Worm (Caenorhabditis elegans) whole organism, early embryonic: ENCODE data around the gene Y53G8AL.1.

Experiments used
- ama-1 ChIP-seq: fragments of 150-350 bp; optimal IDR thresholded peaks from 2 replicates; lab custom pipeline; 2014
- flt-1 ChIP-seq: fragments of 200-800 bp; sonication (Bioruptor generic); IDR thresholded peaks from 2 replicates; pipeline ENCODE4 v1.3.6; 2022; ENCODE audit warnings: missing genetic modification characterization, missing compliant biosample characterization
- hnd-1 ChIP-seq: sonication (generic microtip); optimal IDR thresholded peaks from 2 replicates; lab custom pipeline; 2016; ENCODE audit warnings: missing genetic modification characterization, missing compliant biosample characterization
- pes-1 ChIP-seq: fragments of 200-800 bp; sonication (Bioruptor generic); IDR thresholded peaks from 2 replicates; pipeline ENCODE4 v1.3.6; 2022; ENCODE audit warnings: missing genetic modification reagents, missing genetic modification characterization, missing compliant biosample characterization
- tbx-11 ChIP-seq: fragments of 200-800 bp; sonication (Bioruptor generic); IDR thresholded peaks from 2 replicates; pipeline ENCODE4 v1.3.6; 2022; ENCODE audit warnings: missing genetic modification characterization, missing compliant biosample characterization

DNA sequence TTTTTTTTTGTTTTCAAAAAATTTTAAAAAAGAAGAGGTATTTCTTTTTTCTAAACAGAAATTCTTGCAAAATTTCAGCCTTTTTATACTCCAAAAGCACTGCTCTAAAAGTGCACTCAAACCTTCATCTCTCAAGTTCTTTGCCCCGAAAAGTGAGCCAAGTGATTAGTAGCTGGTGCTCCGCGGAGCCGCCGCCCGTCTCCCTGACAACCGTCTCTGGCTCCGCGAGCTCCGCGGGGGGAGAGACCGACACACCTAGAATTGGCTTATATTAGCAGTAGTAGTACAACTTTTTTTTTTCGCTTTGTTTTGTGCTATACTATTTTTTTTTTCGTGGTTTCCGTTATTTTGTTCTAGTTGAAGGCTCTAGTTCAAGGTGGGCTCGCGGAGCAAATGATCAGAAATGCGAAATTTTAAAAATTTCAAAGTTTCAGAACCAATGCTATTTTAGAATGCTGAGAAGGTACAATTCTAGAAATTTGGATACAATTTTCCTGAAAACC is at the start of gene Y53G8AL.1:
- TF ChIP-seq ama-1 (lab: Kevin White, UChicago) (no peak), tbx-11 (GFP tag; lab: Robert Waterston, UW) (no peak), flt-1 (GFP tag; lab: Robert Waterston, UW) (no peak), pes-1 (peak; percentile 38; the same call in 1 of the 2 replicates), hnd-1 (no peak)
